Worm (Caenorhabditis elegans): Measurements from ENCODE around the gene F57B1.5.

DNA sequence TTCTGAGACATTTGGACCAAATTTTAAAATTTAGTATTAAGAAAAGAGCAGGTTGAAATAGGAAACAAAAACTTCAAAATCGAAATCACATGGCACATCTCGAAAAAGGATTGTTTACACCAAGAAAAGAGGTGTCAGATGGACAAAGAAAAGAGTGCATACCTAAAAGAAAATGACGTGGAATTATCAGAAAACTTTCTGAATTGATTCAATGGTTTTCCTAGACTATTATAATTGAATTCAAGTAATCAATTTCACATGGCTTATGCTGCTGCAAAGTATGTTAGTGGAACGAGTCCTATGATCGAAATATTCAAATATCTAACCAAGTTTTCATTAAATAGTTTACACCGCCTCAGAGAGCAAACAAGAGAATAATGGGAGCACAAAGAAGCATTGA is 45.3 kb downstream of the F57B1.5 start:
- TF ChIP-seq tab-1 (GFP tag; IDR thresholded peaks at IDR 0.05) (no peak), ref-1 (GFP tag; conservative IDR thresholded peaks at IDR 0.05) (no peak), ztf-29 (GFP tag; IDR thresholded peaks at IDR 0.05) (no peak)
